Worm (Caenorhabditis elegans) whole organism, L1 larva: ENCODE results near the gene Y43B11AR.1.

Source experiments
- C04F5.9 ChIP-seq: sonication (generic microtip); optimal IDR thresholded peaks from 2 replicates; lab custom pipeline; 2016; ENCODE audit warnings: missing genetic modification characterization, missing compliant biosample characterization
- ama-1 ChIP-seq: fragments of 150-350 bp; optimal IDR thresholded peaks from 2 replicates; lab custom pipeline; 2014
- ceh-82 ChIP-seq, 3 experiments: fragments of 150-350 bp in 1 of 3; sonication (generic microtip) in 2 of 3; optimal IDR thresholded peaks; 2 replicates each; lab custom pipeline; 2014 to 2017; ENCODE audit warnings: missing biosample characterization in 3 of 3, missing genetic modification characterization in 3 of 3
- ceh-88 ChIP-seq: fragments of 200-800 bp; sonication (Bioruptor generic); IDR thresholded peaks from 2 replicates; pipeline ENCODE4 v1.3.6; 2022; ENCODE audit warnings: missing genetic modification characterization, missing compliant biosample characterization
- egl-13 ChIP-seq: sonication (generic microtip); optimal IDR thresholded peaks from 2 replicates; lab custom pipeline; 2016; ENCODE audit warnings: missing genotype, missing genetic modification reagents, missing genetic modification characterization, missing compliant biosample characterization
- ets-5 ChIP-seq: fragments of 200-800 bp; sonication (Bioruptor generic); IDR thresholded peaks from 2 replicates; pipeline ENCODE4 v1.3.6; 2022; ENCODE audit warnings: missing genetic modification characterization, missing compliant biosample characterization
- fkh-4 ChIP-seq: sonication (generic microtip); optimal IDR thresholded peaks from 2 replicates; lab custom pipeline; 2016; ENCODE audit warnings: missing compliant biosample characterization, missing genetic modification characterization, borderline replicate concordance
- grh-1 ChIP-seq: fragments of 200-800 bp; sonication (Bioruptor generic); IDR thresholded peaks from 2 replicates; pipeline ENCODE4 v1.3.6; 2022; ENCODE audit warnings: missing genetic modification reagents, missing genetic modification characterization, missing compliant biosample characterization
- hlh-17 ChIP-seq: fragments of 200-800 bp; sonication (Bioruptor generic); optimal IDR thresholded peaks from 2 replicates; lab custom pipeline; 2018; ENCODE audit warnings: missing genetic modification characterization, mild to moderate bottlenecking, missing compliant biosample characterization, moderate library complexity, borderline replicate concordance
- hpl-2 ChIP-seq: fragments of 150-350 bp; optimal IDR thresholded peaks from 2 replicates; lab custom pipeline; 2014; ENCODE audit warnings: missing biosample characterization, missing genetic modification reagents, missing genetic modification characterization
- isw-1 ChIP-seq: fragments of 200-800 bp; sonication (Bioruptor generic); IDR thresholded peaks from 2 replicates; pipeline ENCODE4 v1.3.6; 2022; ENCODE audit warnings: missing genetic modification characterization, missing compliant biosample characterization
- lin-13 ChIP-seq: fragments of 150-350 bp; optimal IDR thresholded peaks from 2 replicates; lab custom pipeline; 2014; ENCODE audit warnings: missing biosample characterization, missing genetic modification reagents, missing genetic modification characterization
- lin-14 ChIP-seq: fragments of 200-800 bp; sonication (Bioruptor generic); optimal IDR thresholded peaks from 2 replicates; lab custom pipeline; 2018; ENCODE audit warnings: mild to moderate bottlenecking, missing genetic modification characterization, moderate library complexity, missing compliant biosample characterization
- lin-15B ChIP-seq: fragments of 150-350 bp; sonication (generic microtip); optimal IDR thresholded peaks from 3 replicates; lab custom pipeline; 2014; ENCODE audit warnings: missing biosample characterization, missing genetic modification characterization
- lin-39 ChIP-seq: fragments of 150-350 bp; optimal IDR thresholded peaks from 2 replicates; lab custom pipeline; 2014; ENCODE audit warnings: missing biosample characterization, missing genetic modification reagents, missing genetic modification characterization
- lir-3 ChIP-seq: sonication (generic microtip); optimal IDR thresholded peaks from 2 replicates; lab custom pipeline; 2016; ENCODE audit warnings: mild to moderate bottlenecking, missing genetic modification characterization, moderate library complexity, missing compliant biosample characterization; ENCODE audit not compliant: poor library complexity
- mab-9 ChIP-seq: fragments of 200-800 bp; sonication (Bioruptor generic); IDR thresholded peaks from 2 replicates; pipeline ENCODE4 v1.3.6; 2022; ENCODE audit warnings: missing genetic modification reagents, missing genetic modification characterization, missing compliant biosample characterization
- mdl-1 ChIP-seq, 2 experiments: fragments of 150-350 bp; optimal IDR thresholded peaks; 2 replicates each; lab custom pipeline; 2014 to 2017; ENCODE audit warnings: missing biosample characterization in 2 of 2, missing genetic modification characterization in 2 of 2, inconsistent platforms in 1 of 2
- nhr-12 ChIP-seq: sonication (generic microtip); optimal IDR thresholded peaks from 2 replicates; lab custom pipeline; 2017; ENCODE audit warnings: missing biosample characterization, missing genetic modification characterization
- nhr-19 ChIP-seq: fragments of 200-800 bp; sonication (Bioruptor generic); conservative IDR thresholded peaks from 2 replicates; pipeline ENCODE4 v1.3.6; 2022; ENCODE audit warnings: missing genetic modification characterization, missing compliant biosample characterization
- nhr-20 ChIP-seq: sonication (generic microtip); optimal IDR thresholded peaks from 2 replicates; lab custom pipeline; 2016; ENCODE audit warnings: mild to moderate bottlenecking, missing genetic modification characterization, missing compliant biosample characterization
- nhr-47 ChIP-seq: sonication (generic microtip); optimal IDR thresholded peaks from 2 replicates; lab custom pipeline; 2016; ENCODE audit warnings: mild to moderate bottlenecking, missing genetic modification characterization, moderate library complexity, missing compliant biosample characterization
- nhr-71 ChIP-seq: sonication (generic microtip); optimal IDR thresholded peaks from 2 replicates; lab custom pipeline; 2016; ENCODE audit warnings: mild to moderate bottlenecking, missing genetic modification characterization, moderate library complexity, missing compliant biosample characterization
- nhr-85 ChIP-seq: sonication (generic microtip); peaks from one replicate; lab custom pipeline; 2016; ENCODE audit warnings: missing genetic modification characterization, inconsistent platforms, missing compliant biosample characterization
- pax-3 ChIP-seq: fragments of 200-800 bp; sonication (Bioruptor generic); optimal IDR thresholded peaks from 2 replicates; lab custom pipeline; 2018; ENCODE audit warnings: mild to moderate bottlenecking, missing genetic modification characterization, moderate library complexity, missing compliant biosample characterization
- pqm-1 ChIP-seq: sonication (generic microtip); optimal IDR thresholded peaks from 3 replicates; lab custom pipeline; 2017; ENCODE audit warnings: missing biosample characterization, missing genetic modification characterization
- rnt-1 ChIP-seq: sonication (generic microtip); optimal IDR thresholded peaks from 2 replicates; lab custom pipeline; 2016; ENCODE audit warnings: mild to moderate bottlenecking, missing genetic modification characterization, moderate library complexity, missing compliant biosample characterization
- skn-1 ChIP-seq: fragments of 150-350 bp; optimal IDR thresholded peaks from 2 replicates; lab custom pipeline; 2014; ENCODE audit warnings: missing biosample characterization, missing genetic modification characterization
- snu-23 ChIP-seq: sonication (generic microtip); optimal IDR thresholded peaks from 2 replicates; lab custom pipeline; 2016; ENCODE audit warnings: missing genetic modification characterization, missing compliant biosample characterization
- swsn-7 ChIP-seq: sonication (generic microtip); optimal IDR thresholded peaks from 2 replicates; lab custom pipeline; 2016; ENCODE audit warnings: missing genetic modification characterization, missing compliant biosample characterization
- tlp-1 ChIP-seq: fragments of 150-350 bp; optimal IDR thresholded peaks from 2 replicates; lab custom pipeline; 2014; ENCODE audit warnings: missing biosample characterization, missing genetic modification characterization
- unc-30 ChIP-seq: sonication (generic microtip); optimal IDR thresholded peaks from 2 replicates; lab custom pipeline; 2017; ENCODE audit warnings: missing biosample characterization, missing genetic modification characterization
- unc-62 ChIP-seq: fragments of 150-350 bp; optimal IDR thresholded peaks from 2 replicates; lab custom pipeline; 2014; ENCODE audit warnings: missing biosample characterization, missing genetic modification reagents, missing genetic modification characterization
- unc-86 ChIP-seq: sonication (generic microtip); optimal IDR thresholded peaks from 2 replicates; lab custom pipeline; 2016; ENCODE audit warnings: missing genetic modification characterization, missing compliant biosample characterization
- unc-98 ChIP-seq: fragments of 200-800 bp; sonication (Bioruptor generic); IDR thresholded peaks from 2 replicates; pipeline ENCODE4 v1.3.6; 2022; ENCODE audit warnings: missing genetic modification characterization, missing compliant biosample characterization
- vab-15 ChIP-seq: sonication (generic microtip); optimal IDR thresholded peaks from 2 replicates; lab custom pipeline; 2017; ENCODE audit warnings: missing genotype, mild to moderate bottlenecking, missing genetic modification characterization, missing compliant biosample characterization
- ztf-11 ChIP-seq, 2 experiments: sonication (generic microtip); optimal IDR thresholded peaks; 2 replicates each; lab custom pipeline; 2016 to 2017; ENCODE audit warnings: missing genetic modification characterization in 2 of 2, missing biosample characterization in 1 of 2, missing compliant biosample characterization in 1 of 2

Y43B11AR.1 gene

ce11 chrIV:7095396-7095964 lies 14.2 kb downstream of the Y43B11AR.1 start (continued):
- peak; percentile 62 for TF ChIP-seq rnt-1
- TF ChIP-seq isw-1 (GFP tag; lab: Robert Waterston, UW) = no peak
- no peak for TF ChIP-seq ztf-11 (tag; optimal IDR thresholded peaks at IDR 0.05; lab: Kevin White, UChicago)
- no peak for TF ChIP-seq hpl-2 (GFP tag; lab: Kevin White, UChicago)
- no peak for TF ChIP-seq pqm-1 (tag; lab: Kevin White, UChicago)
- no peak for TF ChIP-seq tlp-1
- TF ChIP-seq lin-15B (tag; lab: Kevin White, UChicago) = no peak
- TF ChIP-seq grh-1 (GFP tag; lab: Robert Waterston, UW) = no peak
- no peak for TF ChIP-seq nhr-12 (tag; lab: Kevin White, UChicago)
- no peak for TF ChIP-seq vab-15 (tag; lab: Kevin White, UChicago)
- TF ChIP-seq nhr-85 (tag; lab: Kevin White, UChicago) = peak; percentile 60
- TF ChIP-seq unc-30 (tag; lab: Kevin White, UChicago) = no peak
- TF ChIP-seq snu-23 (GFP tag; lab: Kevin White, UChicago) = peak; percentile 10
- TF ChIP-seq nhr-20 (tag; lab: Kevin White, UChicago) = no peak
- no peak for TF ChIP-seq swsn-7 (tag; lab: Kevin White, UChicago)
- no peak for TF ChIP-seq pax-3 (tag; lab: Kevin White, UChicago)
- no peak for TF ChIP-seq fkh-4 (tag; lab: Kevin White, UChicago)
- no peak for TF ChIP-seq hlh-17
- no peak for TF ChIP-seq lir-3 (tag; lab: Kevin White, UChicago)
- no peak for TF ChIP-seq nhr-47
- no peak for TF ChIP-seq ceh-82 (tag; optimal IDR thresholded peaks at IDR 0.05; lab: Kevin White, UChicago)
- TF ChIP-seq nhr-71 (tag; lab: Kevin White, UChicago) = peak; percentile 29

- no peak for TF ChIP-seq ceh-88
- peak; percentile 53 for TF ChIP-seq rnt-1
- no peak for TF ChIP-seq ets-5 (GFP tag; lab: Robert Waterston, UW)
- peak; percentile 30 for TF ChIP-seq nhr-71 (tag; lab: Kevin White, UChicago)
- TF ChIP-seq lin-39 = peak; percentile 17
- TF ChIP-seq lin-14 (GFP tag; lab: Kevin White, UChicago) = peak; percentile 43
- TF ChIP-seq snu-23 (GFP tag; lab: Kevin White, UChicago) = no peak
- 0 out of 2 replicates have a peak, but pooled peaks have one; percentile 10 for TF ChIP-seq nhr-19 (GFP tag; lab: Robert Waterston, UW)
- no peak for TF ChIP-seq egl-13 (tag; lab: Kevin White, UChicago)
- no peak for TF ChIP-seq unc-98 (GFP tag; lab: Robert Waterston, UW)
- no peak for TF ChIP-seq unc-86
Observed at ce11 chrIV:7096097-7096496, 14.8 kb downstream of the Y43B11AR.1 start.

ce11 chrIV:7097450-7097849 lies 16.1 kb downstream of the Y43B11AR.1 start:
- no peak for TF ChIP-seq skn-1 (tag; lab: Kevin White, UChicago)
- TF ChIP-seq unc-98 (GFP tag; lab: Robert Waterston, UW) = no peak
- no peak for TF ChIP-seq vab-15 (tag; lab: Kevin White, UChicago)
- TF ChIP-seq C04F5.9 = no peak
- no peak for TF ChIP-seq ceh-88
- TF ChIP-seq nhr-71 (tag; lab: Kevin White, UChicago) = no peak
- no peak for TF ChIP-seq mdl-1 (tag; optimal IDR thresholded peaks at IDR 0.05; lab: Kevin White, UChicago)
- TF ChIP-seq unc-62 (GFP tag; lab: Kevin White, UChicago) = no peak
- TF ChIP-seq isw-1 (GFP tag; lab: Robert Waterston, UW) = no peak
- TF ChIP-seq grh-1 (GFP tag; lab: Robert Waterston, UW) = no peak
- no peak for TF ChIP-seq lin-13 (GFP tag; lab: Kevin White, UChicago)
- no peak for TF ChIP-seq ama-1 (lab: Kevin White, UChicago)
- no peak for TF ChIP-seq mab-9 (GFP tag; lab: Robert Waterston, UW)
